Fruit fly (Drosophila melanogaster) Kc167 (cell line): ENCODE data around the gene Rcd4.

Source experiments
- Myc ChIP-seq: fragments of >200 bp; optimal IDR thresholded peaks from 2 replicates; lab custom pipeline; 2017; ENCODE audit warnings: missing external identifiers
- Sin3A ChIP-seq: fragments of >200 bp; optimal IDR thresholded peaks from 2 replicates; lab custom pipeline; 2018; ENCODE audit warnings: missing external identifiers
- h ChIP-seq: fragments of >200 bp; optimal IDR thresholded peaks from 3 replicates; lab custom pipeline; 2018; ENCODE audit warnings: missing external identifiers
- insv ChIP-seq: fragments of >200 bp; optimal IDR thresholded peaks from 3 replicates; lab custom pipeline; 2018; ENCODE audit warnings: missing external identifiers
- psq ChIP-seq: fragments of >200 bp; optimal IDR thresholded peaks from 2 replicates; lab custom pipeline; 2017; ENCODE audit warnings: missing external identifiers
- ttk ChIP-seq: sonication (Bioruptor generic); optimal IDR thresholded peaks from 2 replicates; lab custom pipeline; 2017; ENCODE audit warnings: missing external identifiers

Rcd4 gene

DNA sequence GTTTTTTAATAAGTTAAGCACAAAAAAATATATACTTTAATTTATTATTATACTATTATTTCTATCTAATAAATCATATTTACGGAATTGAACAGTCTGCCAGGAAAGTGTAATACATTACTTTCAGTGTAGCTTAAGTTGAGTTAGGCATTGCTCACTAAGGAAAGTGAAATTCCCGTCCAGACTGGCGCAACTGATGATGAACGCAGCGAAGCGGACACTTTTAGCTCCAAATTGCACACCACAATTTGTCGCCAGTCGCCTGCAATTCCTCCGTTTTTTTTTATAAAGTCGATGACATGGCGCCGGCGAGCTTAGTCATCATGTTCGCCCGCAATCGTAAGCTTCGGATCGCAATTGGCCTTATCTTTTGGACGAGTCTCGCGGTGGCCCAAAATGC lies 16.1 kb downstream of the Rcd4 start, which contains the start of gene CG13386:
Gene CG13386 (plus strand): TSS at position 301 of the 400 bp plus-strand sequence.
- TF ChIP-seq h (lab: Kevin White, UChicago) (no peak), Myc (no peak), psq (lab: Kevin White, UChicago) (no peak), ttk (lab: Kevin White, UChicago) (no peak), insv (lab: Kevin White, UChicago) (no peak), Sin3A (lab: Kevin White, UChicago) (no peak)

DNA sequence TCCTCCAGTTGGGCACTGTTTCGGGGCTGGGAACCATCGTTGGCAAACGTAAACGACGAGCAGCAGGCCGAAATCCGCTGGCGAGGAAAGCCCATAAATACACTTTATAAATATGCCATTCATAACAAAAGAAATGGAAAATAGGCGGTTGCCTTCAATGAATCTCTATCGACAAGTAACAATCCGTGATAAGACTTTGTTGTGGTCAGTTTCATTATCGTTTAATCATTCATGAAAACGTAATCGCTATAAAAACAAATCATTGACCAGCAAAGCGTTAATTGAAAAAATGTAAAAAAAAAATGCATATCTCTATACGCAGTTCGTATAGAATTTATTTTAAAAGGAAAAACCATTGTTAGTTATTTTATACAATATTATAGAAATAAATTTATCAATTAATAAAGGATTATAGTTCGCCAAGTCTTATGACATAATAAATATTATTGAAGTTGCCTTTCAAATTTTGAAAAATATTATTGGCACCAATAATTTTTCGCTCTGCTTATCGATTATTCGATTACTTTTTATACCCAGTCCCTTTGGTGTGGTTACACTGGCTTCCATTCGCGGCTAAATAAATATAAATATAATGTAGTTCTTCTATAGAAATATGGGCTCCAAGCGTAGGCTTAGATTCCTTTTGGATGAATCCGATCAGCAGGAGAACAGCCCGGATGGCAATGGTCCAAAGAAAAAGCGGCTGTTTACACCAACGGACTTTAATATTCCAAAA lies 17.4 kb downstream of the Rcd4 start, which contains the start of gene CG31898:
Gene CG31898 (plus strand): TSS at position 559 of the 736 bp plus-strand sequence.
- no peak for TF ChIP-seq Myc
- no peak for TF ChIP-seq ttk (lab: Kevin White, UChicago)
- TF ChIP-seq insv (lab: Kevin White, UChicago) = no peak
- TF ChIP-seq psq (lab: Kevin White, UChicago) = no peak
- TF ChIP-seq h (lab: Kevin White, UChicago) = no peak
- TF ChIP-seq Sin3A (lab: Kevin White, UChicago) = no peak

DNA sequence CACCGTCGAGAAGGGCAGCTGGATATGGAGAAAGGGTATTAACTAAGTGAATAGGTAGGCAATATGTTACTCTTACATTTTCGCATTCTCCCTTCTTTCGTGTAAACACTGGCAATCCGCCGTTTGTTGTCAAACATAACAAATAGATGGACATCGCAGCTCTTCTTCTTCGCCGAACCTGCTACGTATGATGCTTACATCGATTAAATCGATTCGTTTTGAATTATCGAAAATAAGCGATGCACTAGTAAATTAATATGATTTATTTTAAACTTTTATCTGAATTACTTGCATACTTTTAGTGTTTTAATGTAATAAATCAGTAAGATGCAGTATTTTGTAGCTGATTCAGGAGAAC lies 20.2 kb downstream of the Rcd4 start, which contains the start of gene fy:
Gene fy (minus strand): TSS at position 353 of the 358 bp plus-strand sequence.
- TF ChIP-seq h (lab: Kevin White, UChicago) (no peak), ttk (lab: Kevin White, UChicago) (no peak), Sin3A (lab: Kevin White, UChicago) (no peak), Myc (no peak), insv (lab: Kevin White, UChicago) (no peak), psq (lab: Kevin White, UChicago) (no peak)

DNA sequence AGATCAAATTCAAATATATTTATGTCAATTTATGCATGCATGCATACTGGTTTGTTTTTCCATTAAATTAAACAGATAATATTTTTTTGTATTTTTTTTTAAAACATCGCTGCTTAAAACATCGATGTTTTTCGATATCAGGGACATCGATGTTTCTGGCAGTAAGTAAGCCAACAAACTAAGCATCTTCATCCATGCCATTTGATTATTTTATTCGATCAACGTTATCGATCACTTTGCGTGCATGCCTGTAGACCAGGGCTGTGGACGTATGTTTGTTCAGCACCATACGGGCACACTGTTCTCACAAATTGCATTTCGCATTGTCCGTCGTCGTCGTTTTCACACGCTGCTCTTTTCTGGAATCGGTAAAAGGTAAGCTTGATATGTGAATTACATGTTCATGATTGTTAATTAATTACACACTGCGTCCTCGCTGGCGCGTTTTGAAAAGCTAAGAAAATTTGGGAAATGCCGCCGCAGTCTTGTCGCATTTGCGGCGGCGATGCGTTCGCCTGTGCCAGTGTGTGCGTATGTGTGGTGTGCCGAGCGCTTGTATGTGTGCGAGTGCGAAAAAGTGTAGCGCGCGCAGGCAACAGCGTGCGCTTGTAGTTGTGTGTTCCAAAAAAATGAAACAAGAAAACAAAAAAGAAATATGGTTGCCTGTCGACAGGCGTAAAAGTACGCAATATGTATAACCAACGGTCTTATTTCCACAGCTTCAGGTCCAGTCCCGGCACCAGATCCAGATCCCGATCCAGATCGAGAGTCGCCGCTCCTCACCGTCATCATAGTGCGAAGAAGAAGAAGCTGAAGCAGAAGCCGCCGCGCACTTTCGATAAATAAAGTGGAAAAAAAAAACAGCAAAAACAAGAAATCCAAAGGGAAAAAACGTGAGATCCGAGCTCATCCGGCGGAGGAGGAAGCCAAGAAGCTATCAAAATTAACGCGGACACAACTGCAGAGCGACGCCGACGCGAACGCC lies 20.9 kb downstream of the Rcd4 start, which contains the start of gene emb:
Gene emb (plus strand): TSS at position 288 of the 985 bp plus-strand sequence.
- no peak for TF ChIP-seq Sin3A (lab: Kevin White, UChicago)
- peak; percentile 68 for TF ChIP-seq psq (lab: Kevin White, UChicago)

DNA sequence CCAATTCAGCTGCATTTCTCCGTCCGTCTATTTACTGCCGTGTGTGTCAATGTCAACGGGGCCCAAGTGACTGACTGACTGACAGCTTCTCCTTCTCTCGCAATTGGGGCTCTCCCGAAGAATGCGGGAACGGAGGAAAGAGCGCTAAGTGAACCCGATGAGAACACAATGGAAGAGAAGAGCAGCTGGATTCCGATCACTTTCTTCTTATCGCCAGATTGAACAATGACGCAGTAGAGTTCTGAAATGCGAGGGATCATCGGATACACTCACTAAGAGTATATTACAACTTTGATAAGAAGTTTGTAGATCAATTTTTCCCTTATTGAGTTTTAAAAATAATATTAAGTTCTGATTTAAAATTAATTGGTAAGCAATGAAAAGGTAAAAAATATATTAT lies 28.9 kb downstream of the Rcd4 start, which contains the start of gene Naglu:
Gene Naglu (minus strand): TSS at position 339 of the 400 bp plus-strand sequence.
- TF ChIP-seq Myc (no peak), insv (lab: Kevin White, UChicago) (no peak), psq (lab: Kevin White, UChicago) (no peak), ttk (lab: Kevin White, UChicago) (no peak), Sin3A (lab: Kevin White, UChicago) (no peak), h (lab: Kevin White, UChicago) (no peak)

DNA sequence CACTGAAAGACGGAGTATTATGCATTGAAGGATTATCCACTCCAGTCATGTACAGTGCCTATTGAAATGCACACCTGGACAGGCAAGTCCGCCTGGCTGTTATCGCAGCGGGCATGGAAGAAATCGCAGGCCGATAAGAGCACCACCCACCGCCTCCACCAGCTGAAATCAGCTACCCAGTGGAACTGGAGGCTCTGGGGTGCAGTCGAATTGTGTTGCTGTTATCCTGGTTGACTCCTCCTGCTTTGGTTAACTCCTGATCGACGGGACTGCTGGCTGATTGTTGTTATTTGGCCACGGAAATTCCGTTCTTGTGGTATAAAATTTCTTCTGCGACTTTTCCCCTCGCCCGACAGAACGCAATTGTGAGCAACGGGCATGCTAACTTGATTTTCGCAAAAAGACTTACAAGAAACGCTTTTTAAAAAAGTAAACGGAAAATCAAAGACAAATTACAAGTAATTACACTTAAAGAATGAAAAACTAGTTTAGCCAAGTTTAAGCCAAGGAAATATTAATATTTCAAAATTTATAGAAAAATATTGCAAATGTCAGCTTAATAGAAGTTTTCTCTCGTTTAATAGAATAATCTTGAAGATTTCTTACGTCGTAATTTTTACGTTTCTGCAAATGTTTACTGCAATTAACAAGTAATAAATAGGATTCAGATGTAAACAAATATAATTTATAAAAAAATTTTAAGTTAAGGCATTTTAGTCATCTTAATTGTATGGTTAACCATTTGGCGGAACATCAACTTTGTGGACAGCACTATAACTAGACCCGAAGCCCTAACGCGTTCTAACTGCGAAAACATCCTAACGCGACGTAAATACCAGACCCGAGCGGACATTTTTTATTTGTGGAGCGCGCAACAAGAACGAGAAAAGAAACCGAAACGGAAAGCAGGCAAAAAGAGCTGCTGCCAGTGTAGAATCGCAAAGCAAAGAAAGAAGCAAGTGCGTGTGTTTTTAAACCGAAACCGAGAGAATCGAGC lies 32.5 kb downstream of the Rcd4 start, which contains the start of the genes CG13398 and Akap200:
Gene CG13398 (minus strand): TSS at position 370 of the 997 bp plus-strand sequence.
Gene Akap200 (plus strand): TSS at position 804 of the 997 bp plus-strand sequence.
- no peak for TF ChIP-seq psq (lab: Kevin White, UChicago)
- TF ChIP-seq ttk (lab: Kevin White, UChicago) = no peak
- TF ChIP-seq h (lab: Kevin White, UChicago) = no peak
- no peak for TF ChIP-seq Sin3A (lab: Kevin White, UChicago)
- TF ChIP-seq Myc = no peak
- TF ChIP-seq insv (lab: Kevin White, UChicago) = no peak

DNA sequence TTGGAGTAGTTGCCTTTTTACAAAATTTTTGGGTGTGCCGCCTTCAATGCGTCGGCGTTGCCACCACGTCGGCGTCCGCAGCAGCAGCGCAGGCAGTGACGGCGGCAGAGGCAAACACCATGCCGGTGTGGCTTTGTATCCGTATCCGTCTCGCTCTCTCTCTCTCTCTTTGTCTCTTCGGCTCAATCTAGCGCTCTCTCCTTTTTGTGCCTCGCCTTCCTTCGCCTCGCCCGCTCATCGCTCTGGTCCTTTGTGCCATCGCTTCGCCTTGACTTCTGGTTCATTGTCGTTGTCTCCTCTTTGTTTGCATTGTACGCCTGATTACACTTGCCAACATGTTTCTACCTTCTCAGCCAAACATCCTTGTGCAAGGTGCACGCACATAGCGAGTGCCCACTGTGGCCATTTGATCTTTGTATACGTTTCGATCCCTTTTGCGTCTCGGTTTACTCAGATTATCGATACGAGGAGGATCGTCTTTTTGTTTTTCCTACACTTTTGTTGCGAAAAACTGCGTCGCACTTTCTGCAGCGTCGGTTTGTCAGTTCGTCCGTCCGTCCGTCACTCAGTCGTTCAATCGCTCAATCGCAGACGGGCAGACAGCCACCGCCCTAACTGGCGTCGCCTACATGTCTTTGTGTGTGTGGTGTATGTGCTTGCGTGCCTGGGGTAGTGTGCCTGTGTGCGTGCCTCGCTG lies 33.8 kb downstream of the Rcd4 start:
- no peak for TF ChIP-seq h (lab: Kevin White, UChicago)
- no peak for TF ChIP-seq Sin3A (lab: Kevin White, UChicago)
- TF ChIP-seq psq (lab: Kevin White, UChicago) = no peak
- no peak for TF ChIP-seq ttk (lab: Kevin White, UChicago)
- TF ChIP-seq Myc = no peak
- no peak for TF ChIP-seq insv (lab: Kevin White, UChicago)

DNA sequence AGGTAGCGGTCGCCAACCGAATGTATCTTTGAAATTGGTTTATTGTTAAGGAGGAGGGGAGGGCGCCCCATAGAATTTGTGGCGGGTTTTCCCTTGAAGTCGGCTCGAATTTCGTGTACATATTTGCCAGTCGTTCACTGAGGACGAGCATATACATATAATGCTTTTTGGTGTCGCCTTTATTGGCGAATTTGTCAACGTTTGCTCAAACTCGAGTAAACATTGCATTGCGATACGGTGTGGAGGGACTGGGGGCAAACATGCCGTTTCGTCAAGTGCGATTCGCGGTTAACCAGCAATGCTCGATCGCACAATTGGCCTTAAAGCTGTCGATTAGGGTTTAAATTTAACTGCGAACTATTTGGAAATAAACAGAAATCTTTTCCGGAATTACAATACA lies 34.9 kb downstream of the Rcd4 start:
- TF ChIP-seq ttk (lab: Kevin White, UChicago) (no peak), Sin3A (lab: Kevin White, UChicago) (no peak), Myc (no peak), h (lab: Kevin White, UChicago) (no peak), psq (lab: Kevin White, UChicago) (no peak), insv (lab: Kevin White, UChicago) (no peak)

DNA sequence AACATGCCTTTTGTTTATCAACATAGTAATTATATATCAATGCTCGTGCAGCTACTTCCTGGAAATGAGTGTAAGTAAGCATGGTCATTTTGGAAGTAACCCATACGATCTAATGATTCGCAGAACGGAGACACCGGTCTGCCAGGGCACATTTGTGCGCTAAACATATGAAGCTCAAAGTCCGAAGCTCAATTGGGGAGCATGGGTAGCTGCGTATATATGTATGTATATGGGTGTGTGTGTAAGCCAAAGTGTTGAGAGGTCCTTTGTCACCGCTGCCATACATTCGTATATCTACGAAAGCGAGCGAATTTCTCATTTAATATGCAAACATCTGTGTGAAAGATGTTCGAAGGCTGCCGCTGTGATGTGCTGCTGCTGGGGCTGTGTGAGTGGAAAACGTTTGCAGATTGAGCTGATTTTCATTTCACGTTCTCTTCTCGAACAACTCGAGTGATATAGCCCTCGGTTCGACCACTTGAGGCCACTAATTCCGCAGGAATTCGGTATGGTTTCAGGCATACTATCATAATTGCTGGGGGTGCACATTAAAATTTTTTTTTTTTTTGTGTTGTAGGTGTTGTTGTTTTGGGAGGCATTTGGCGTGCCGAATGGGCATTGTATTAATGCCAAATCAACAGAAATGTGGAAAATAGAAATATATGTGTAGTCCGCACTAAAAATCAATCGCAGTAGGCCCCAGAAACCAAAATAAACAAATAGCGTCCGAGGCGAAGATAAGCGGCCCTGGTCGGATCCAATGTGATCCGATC lies 35.6 kb downstream of the Rcd4 start:
- TF ChIP-seq insv (lab: Kevin White, UChicago) (no peak), ttk (lab: Kevin White, UChicago) (no peak), Sin3A (lab: Kevin White, UChicago) (no peak)
